Worm (Caenorhabditis elegans) whole organism, late embryonic: Measurements from ENCODE around the gene str-114.

Experiments
- F13H6.1 ChIP-seq: sonication (generic microtip); optimal IDR thresholded peaks from 2 replicates; lab custom pipeline; 2016; ENCODE audit warnings: missing genetic modification characterization, missing compliant biosample characterization
- K09A11.1 ChIP-seq: sonication (generic microtip); optimal IDR thresholded peaks from 2 replicates; lab custom pipeline; 2017; ENCODE audit warnings: antibody characterized with exemption, mild to moderate bottlenecking, missing genetic modification characterization, missing compliant biosample characterization; ENCODE audit not compliant: insufficient read depth
- ceh-14 ChIP-seq: sonication (generic microtip); optimal IDR thresholded peaks from 2 replicates; lab custom pipeline; 2016; ENCODE audit warnings: missing genotype, missing genetic modification characterization, missing compliant biosample characterization
- ceh-18 ChIP-seq: sonication (generic microtip); optimal IDR thresholded peaks from 2 replicates; lab custom pipeline; 2016; ENCODE audit warnings: missing genetic modification characterization, missing compliant biosample characterization
- ceh-2 ChIP-seq: sonication (generic microtip); optimal IDR thresholded peaks from 2 replicates; lab custom pipeline; 2016; ENCODE audit warnings: missing genotype, missing genetic modification characterization, missing compliant biosample characterization
- ceh-22 ChIP-seq: sonication (generic microtip); optimal IDR thresholded peaks from 2 replicates; lab custom pipeline; 2017; ENCODE audit warnings: missing biosample characterization, missing genetic modification characterization
- ceh-48 ChIP-seq: sonication (generic microtip); optimal IDR thresholded peaks from 2 replicates; lab custom pipeline; 2016; ENCODE audit warnings: missing genetic modification characterization, inconsistent platforms, missing compliant biosample characterization
- che-1 ChIP-seq: sonication (generic microtip); optimal IDR thresholded peaks from 2 replicates; lab custom pipeline; 2016; ENCODE audit warnings: mild to moderate bottlenecking, missing genetic modification characterization, missing compliant biosample characterization
- dmd-4 ChIP-seq: sonication (generic microtip); optimal IDR thresholded peaks from 2 replicates; lab custom pipeline; 2016; ENCODE audit warnings: borderline replicate concordance, missing genetic modification characterization, missing compliant biosample characterization
- dve-1 ChIP-seq: sonication (generic microtip); optimal IDR thresholded peaks from 2 replicates; lab custom pipeline; 2017; ENCODE audit warnings: antibody characterized with exemption, mild to moderate bottlenecking, missing genetic modification characterization, missing compliant biosample characterization
- elt-2 ChIP-seq: sonication (generic microtip); optimal IDR thresholded peaks from 2 replicates; lab custom pipeline; 2016; ENCODE audit warnings: missing genetic modification reagents, missing genetic modification characterization, missing compliant biosample characterization
- fax-1 ChIP-seq: sonication (generic microtip); optimal IDR thresholded peaks from 2 replicates; lab custom pipeline; 2016; ENCODE audit warnings: missing genotype, missing genetic modification characterization, missing compliant biosample characterization
- fkh-10 ChIP-seq: fragments of 150-350 bp; optimal IDR thresholded peaks from 2 replicates; lab custom pipeline; 2014; ENCODE audit warnings: missing biosample characterization, missing genetic modification reagents, missing genetic modification characterization
- hlh-13 ChIP-seq: fragments of 200-800 bp; sonication (Bioruptor generic); optimal IDR thresholded peaks from 2 replicates; lab custom pipeline; 2018; ENCODE audit warnings: mild to moderate bottlenecking, missing genetic modification characterization, missing compliant biosample characterization
- hlh-8 ChIP-seq: sonication (generic microtip); optimal IDR thresholded peaks from 2 replicates; lab custom pipeline; 2016; ENCODE audit warnings: missing genotype, missing genetic modification characterization, missing compliant biosample characterization
- lim-6 ChIP-seq: sonication (generic microtip); optimal IDR thresholded peaks from 2 replicates; lab custom pipeline; 2016; ENCODE audit warnings: missing genetic modification characterization, missing compliant biosample characterization
- lin-11 ChIP-seq: fragments of 200-800 bp; sonication (Bioruptor generic); optimal IDR thresholded peaks from 2 replicates; lab custom pipeline; 2018; ENCODE audit warnings: mild to moderate bottlenecking, missing genetic modification characterization, missing compliant biosample characterization
- madf-2 ChIP-seq: sonication (generic microtip); optimal IDR thresholded peaks from 2 replicates; lab custom pipeline; 2017; ENCODE audit warnings: missing genetic modification characterization, missing compliant biosample characterization
- mec-3 ChIP-seq: sonication (generic microtip); optimal IDR thresholded peaks from 2 replicates; lab custom pipeline; 2016; ENCODE audit warnings: borderline replicate concordance, missing genetic modification characterization, missing compliant biosample characterization
- nfya-1 ChIP-seq: sonication (generic microtip); optimal IDR thresholded peaks from 2 replicates; lab custom pipeline; 2017; ENCODE audit warnings: missing genetic modification characterization, mild to moderate bottlenecking, missing compliant biosample characterization, antibody characterized with exemption, moderate library complexity
- nhr-11 ChIP-seq: fragments of 150-350 bp; optimal IDR thresholded peaks from 2 replicates; lab custom pipeline; 2014; ENCODE audit warnings: missing biosample characterization, missing genetic modification characterization
- pat-9 ChIP-seq: fragments of 200-800 bp; sonication (Bioruptor generic); optimal IDR thresholded peaks from 2 replicates; lab custom pipeline; 2018; ENCODE audit warnings: mild to moderate bottlenecking, missing genetic modification characterization, moderate library complexity, missing compliant biosample characterization
- pqm-1 ChIP-seq: sonication (generic microtip); optimal IDR thresholded peaks from 2 replicates; lab custom pipeline; 2016; ENCODE audit warnings: missing genetic modification characterization, missing compliant biosample characterization
- pros-1 ChIP-seq: fragments of 150-350 bp; optimal IDR thresholded peaks from 2 replicates; lab custom pipeline; 2014; ENCODE audit warnings: missing biosample characterization, missing genetic modification reagents, missing genetic modification characterization
- ref-2 ChIP-seq: sonication (generic microtip); optimal IDR thresholded peaks from 2 replicates; lab custom pipeline; 2016; ENCODE audit warnings: missing genetic modification characterization, missing compliant biosample characterization
- rnt-1 ChIP-seq: sonication (generic microtip); optimal IDR thresholded peaks from 2 replicates; lab custom pipeline; 2016; ENCODE audit warnings: missing genetic modification characterization, missing compliant biosample characterization
- sdc-2 ChIP-seq: sonication (generic microtip); optimal IDR thresholded peaks from 2 replicates; lab custom pipeline; 2016; ENCODE audit warnings: missing genotype, missing genetic modification characterization, missing compliant biosample characterization
- sox-4 ChIP-seq: sonication (generic microtip); optimal IDR thresholded peaks from 2 replicates; lab custom pipeline; 2017; ENCODE audit warnings: mild to moderate bottlenecking, missing genetic modification characterization, inconsistent platforms, missing compliant biosample characterization
- syd-9 ChIP-seq: sonication (generic microtip); optimal IDR thresholded peaks from 2 replicates; lab custom pipeline; 2016; ENCODE audit warnings: mild to moderate bottlenecking, missing genetic modification characterization, moderate library complexity, missing compliant biosample characterization
- tbx-2 ChIP-seq: sonication (generic microtip); optimal IDR thresholded peaks from 2 replicates; lab custom pipeline; 2016; ENCODE audit warnings: missing genetic modification characterization, missing compliant biosample characterization
- tbx-7 ChIP-seq: sonication (generic microtip); optimal IDR thresholded peaks from 2 replicates; lab custom pipeline; 2016; ENCODE audit warnings: missing genotype, missing genetic modification characterization, missing compliant biosample characterization
- unc-42 ChIP-seq: sonication (generic microtip); optimal IDR thresholded peaks from 2 replicates; lab custom pipeline; 2016; ENCODE audit warnings: missing genotype, missing genetic modification characterization, missing compliant biosample characterization
- unc-55 ChIP-seq: sonication (generic microtip); optimal IDR thresholded peaks from 2 replicates; lab custom pipeline; 2017; ENCODE audit warnings: missing biosample characterization, missing genetic modification reagents, missing genetic modification characterization
- unc-86 ChIP-seq: sonication (generic microtip); optimal IDR thresholded peaks from 2 replicates; lab custom pipeline; 2016; ENCODE audit warnings: missing genetic modification characterization, missing compliant biosample characterization
- zip-5 ChIP-seq: sonication (generic microtip); optimal IDR thresholded peaks from 2 replicates; lab custom pipeline; 2016; ENCODE audit warnings: missing genetic modification characterization, missing compliant biosample characterization

str-114 gene

ce11 chrV:3631591-3631990, 18.0 kb upstream of the str-114 start, which contains the start of gene F59B1.6:
TSS of gene F59B1.6 (minus strand) at chrV:3631691.
- TF ChIP-seq pat-9 (tag; lab: Kevin White, UChicago) (no peak), unc-55 (GFP tag; lab: Kevin White, UChicago) (no peak), lin-11 (tag; lab: Kevin White, UChicago) (no peak), pros-1 (tag; lab: Kevin White, UChicago) (no peak), nhr-11 (no peak), F13H6.1 (tag; lab: Kevin White, UChicago) (no peak), unc-42 (no peak), ref-2 (tag; lab: Kevin White, UChicago) (no peak), madf-2 (tag; lab: Kevin White, UChicago) (no peak), fkh-10 (GFP tag; lab: Kevin White, UChicago) (no peak)

ce11 chrV:3632249-3633030, 17.1 kb upstream of the str-114 start:
- TF ChIP-seq nfya-1 (tag; lab: Kevin White, UChicago) (peak; percentile 72), syd-9 (tag; lab: Kevin White, UChicago) (no peak)

- no peak for TF ChIP-seq unc-86
- TF ChIP-seq ceh-2 (tag; lab: Kevin White, UChicago) = no peak
- TF ChIP-seq lim-6 (tag; lab: Kevin White, UChicago) = no peak
- TF ChIP-seq che-1 (tag; lab: Kevin White, UChicago) = no peak
- no peak for TF ChIP-seq ceh-48 (tag; lab: Kevin White, UChicago)
- TF ChIP-seq ceh-18 = no peak
- no peak for TF ChIP-seq ceh-22 (tag; lab: Kevin White, UChicago)
- TF ChIP-seq tbx-7 = no peak
- TF ChIP-seq K09A11.1 (tag; lab: Kevin White, UChicago) = no peak
- no peak for TF ChIP-seq sdc-2 (tag; lab: Kevin White, UChicago)
- no peak for TF ChIP-seq F13H6.1 (tag; lab: Kevin White, UChicago)
- no peak for TF ChIP-seq ceh-14
- TF ChIP-seq pat-9 (tag; lab: Kevin White, UChicago) = no peak
These were observed 16.5 kb upstream of the str-114 start, which contains the start of gene F59B1.2 for ce11 chrV:3633041-3633440. TSS of gene F59B1.2 (plus strand) at chrV:3633341.

- TF ChIP-seq elt-2 (peak; percentile 38), pqm-1 (tag; lab: Kevin White, UChicago) (peak; percentile 28), madf-2 (tag; lab: Kevin White, UChicago) (no peak)
These were observed 15.1 kb upstream of the str-114 start for ce11 chrV:3634293-3635016.

- TF ChIP-seq mec-3 = no peak
- no peak for TF ChIP-seq fax-1 (tag; lab: Kevin White, UChicago)
- TF ChIP-seq ceh-14 = no peak
- TF ChIP-seq unc-42 = no peak
- TF ChIP-seq elt-2 = no peak
- no peak for TF ChIP-seq ceh-2 (tag; lab: Kevin White, UChicago)
- TF ChIP-seq sdc-2 (tag; lab: Kevin White, UChicago) = no peak
These were observed 12.5 kb upstream of the str-114 start, which contains the start of gene srx-41 for ce11 chrV:3637086-3637485. TSS of gene srx-41 (minus strand) at chrV:3637186.

- TF ChIP-seq zip-5 (no peak), hlh-13 (GFP tag; lab: Kevin White, UChicago) (no peak), unc-86 (no peak), rnt-1 (tag; lab: Kevin White, UChicago) (no peak), sdc-2 (tag; lab: Kevin White, UChicago) (no peak), pat-9 (tag; lab: Kevin White, UChicago) (no peak), sox-4 (no peak), hlh-8 (tag; lab: Kevin White, UChicago) (no peak), nfya-1 (tag; lab: Kevin White, UChicago) (no peak), tbx-2 (no peak), dmd-4 (tag; lab: Kevin White, UChicago) (no peak), dve-1 (tag; lab: Kevin White, UChicago) (no peak)
These were observed 9.7 kb upstream of the str-114 start for ce11 chrV:3639873-3640272.
